Fruit fly (Drosophila melanogaster) whole organism, embryonic: Measurements from ENCODE around the gene Ctr9.

ENCODE experiments used
- Atf6 ChIP-seq: fragments of 200-800 bp; sonication (Bioruptor generic); IDR thresholded peaks from 2 replicates; pipeline ENCODE4 v1.3.6; 2022; ENCODE audit warnings: missing biosample characterization, missing genetic modification characterization
- BtbVII ChIP-seq: fragments of 200-800 bp; sonication (Bioruptor generic); optimal IDR thresholded peaks from 3 replicates; lab custom pipeline; 2017; ENCODE audit warnings: missing biosample characterization, mild to moderate bottlenecking, missing genetic modification characterization
- C15 ChIP-seq: fragments of 200-800 bp; sonication (Bioruptor generic); IDR thresholded peaks from 3 replicates; pipeline ENCODE4 v1.3.6; 2022; ENCODE audit warnings: missing biosample characterization, missing genetic modification characterization
- CG10209 ChIP-seq: fragments of 200-800 bp; sonication (Bioruptor generic); optimal IDR thresholded peaks from 3 replicates; lab custom pipeline; 2017; ENCODE audit warnings: missing biosample characterization, mild to moderate bottlenecking, missing genetic modification characterization, missing genetic modification reagents
- CG1233 ChIP-seq: fragments of 200-800 bp; sonication (Bioruptor generic); optimal IDR thresholded peaks from 4 replicates; lab custom pipeline; 2018; ENCODE audit warnings: missing biosample characterization, mild to moderate bottlenecking, missing genetic modification characterization
- CG12659 ChIP-seq: fragments of 200-800 bp; sonication (Bioruptor generic); optimal IDR thresholded peaks from 3 replicates; lab custom pipeline; 2017; ENCODE audit warnings: mild to moderate bottlenecking, missing biosample characterization, missing genetic modification reagents, missing genetic modification characterization
- CG13624 ChIP-seq: fragments of 200-800 bp; sonication (Bioruptor generic); optimal IDR thresholded peaks from 2 replicates; lab custom pipeline; 2016; ENCODE audit warnings: missing biosample characterization, missing genetic modification characterization
- CG13775 ChIP-seq: fragments of 200-800 bp; sonication (Bioruptor generic); optimal IDR thresholded peaks from 3 replicates; lab custom pipeline; 2017; ENCODE audit warnings: missing biosample characterization, mild to moderate bottlenecking, missing genetic modification characterization
- CG15479 ChIP-seq: fragments of 200-800 bp; sonication (Bioruptor generic); optimal IDR thresholded peaks from 3 replicates; lab custom pipeline; 2019; ENCODE audit warnings: missing biosample characterization, mild to moderate bottlenecking, missing genetic modification characterization, moderate library complexity
- CG1792 ChIP-seq: fragments of 200-800 bp; sonication (Bioruptor generic); optimal IDR thresholded peaks from 2 replicates; lab custom pipeline; 2016; ENCODE audit warnings: missing biosample characterization, missing genetic modification characterization
- CG2875 ChIP-seq: fragments of 200-800 bp; sonication (Bioruptor generic); optimal IDR thresholded peaks from 2 replicates; lab custom pipeline; 2017; ENCODE audit warnings: missing biosample characterization, mild to moderate bottlenecking, missing genetic modification characterization, missing genetic modification reagents
- CG30403 ChIP-seq: fragments of 200-800 bp; sonication (Bioruptor generic); optimal IDR thresholded peaks from 3 replicates; lab custom pipeline; 2016; ENCODE audit warnings: missing biosample characterization, missing genetic modification characterization
- CG30431 ChIP-seq: fragments of 200-800 bp; sonication (Bioruptor generic); optimal IDR thresholded peaks from 2 replicates; lab custom pipeline; 2017; ENCODE audit warnings: missing biosample characterization, missing genetic modification characterization
- CG31388 ChIP-seq: fragments of 200-800 bp; sonication (Bioruptor generic); optimal IDR thresholded peaks from 2 replicates; lab custom pipeline; 2016; ENCODE audit warnings: missing biosample characterization, missing genetic modification characterization
- CG32767 ChIP-seq: fragments of 200-800 bp; sonication (Bioruptor generic); IDR thresholded peaks from 2 replicates; pipeline ENCODE4 v1.3.6; 2022; ENCODE audit warnings: missing biosample characterization, missing genetic modification characterization
- CG34376 ChIP-seq: fragments of 200-800 bp; sonication (Bioruptor generic); optimal IDR thresholded peaks from 2 replicates; lab custom pipeline; 2018; ENCODE audit warnings: missing biosample characterization, mild to moderate bottlenecking, missing genetic modification characterization
- CG4424 ChIP-seq: fragments of 200-800 bp; sonication (Bioruptor generic); optimal IDR thresholded peaks from 3 replicates; lab custom pipeline; 2016; ENCODE audit warnings: missing biosample characterization, missing genetic modification characterization
- CG4617 ChIP-seq: fragments of 200-800 bp; sonication (Bioruptor generic); optimal IDR thresholded peaks from 3 replicates; lab custom pipeline; 2016; ENCODE audit warnings: missing biosample characterization, missing genetic modification characterization, borderline replicate concordance
- CG4707 ChIP-seq: fragments of 200-800 bp; sonication (Bioruptor generic); optimal IDR thresholded peaks from 2 replicates; lab custom pipeline; 2018; ENCODE audit warnings: missing biosample characterization, mild to moderate bottlenecking, missing genetic modification characterization, moderate library complexity
- CG4730 ChIP-seq: fragments of 200-800 bp; sonication (Bioruptor generic); IDR thresholded peaks from 2 replicates; pipeline ENCODE4 v1.3.6; 2022; ENCODE audit warnings: missing biosample characterization, missing genetic modification characterization
- CG5245 ChIP-seq: fragments of 200-800 bp; sonication (Bioruptor generic); optimal IDR thresholded peaks from 3 replicates; lab custom pipeline; 2016; ENCODE audit warnings: missing biosample characterization, missing genetic modification characterization
- CG6175 ChIP-seq: fragments of 200-800 bp; sonication (Bioruptor generic); IDR thresholded peaks from 3 replicates; pipeline ENCODE4 v1.3.6; 2022; ENCODE audit warnings: missing biosample characterization, missing genetic modification characterization
- CG8281 ChIP-seq: fragments of 200-800 bp; sonication (Bioruptor generic); optimal IDR thresholded peaks from 2 replicates; lab custom pipeline; 2018; ENCODE audit warnings: missing biosample characterization, mild to moderate bottlenecking, missing genetic modification characterization, moderate library complexity
- CG8388 ChIP-seq: fragments of 200-800 bp; sonication (Bioruptor generic); optimal IDR thresholded peaks from 2 replicates; lab custom pipeline; 2019; ENCODE audit warnings: missing biosample characterization, mild to moderate bottlenecking, missing genetic modification characterization, moderate library complexity
- CG9727 ChIP-seq: fragments of 200-800 bp; sonication (Bioruptor generic); optimal IDR thresholded peaks from 3 replicates; lab custom pipeline; 2017; ENCODE audit warnings: missing biosample characterization, mild to moderate bottlenecking, missing genetic modification characterization
- CG9932 ChIP-seq: fragments of 200-800 bp; sonication (Bioruptor generic); IDR thresholded peaks from 2 replicates; pipeline ENCODE4 v1.3.6; 2022; ENCODE audit warnings: missing biosample characterization, missing genetic modification characterization
- CHES-1-like ChIP-seq: fragments of 200-800 bp; sonication (Bioruptor generic); optimal IDR thresholded peaks from 2 replicates; lab custom pipeline; 2016; ENCODE audit warnings: missing biosample characterization, missing genetic modification characterization
- CTCF ChIP-seq: fragments of 200-800 bp; sonication (Bioruptor generic); optimal IDR thresholded peaks from 2 replicates; lab custom pipeline; 2017; ENCODE audit warnings: missing biosample characterization, mild to moderate bottlenecking, missing genetic modification characterization, moderate library complexity
- Dip2 ChIP-seq: fragments of 200-800 bp; sonication (Bioruptor generic); IDR thresholded peaks from 2 replicates; pipeline ENCODE4 v1.3.6; 2022; ENCODE audit warnings: missing biosample characterization, missing genetic modification characterization
- Fer3 ChIP-seq: fragments of 200-800 bp; sonication (Bioruptor generic); optimal IDR thresholded peaks from 2 replicates; lab custom pipeline; 2018; ENCODE audit warnings: missing biosample characterization, mild to moderate bottlenecking, missing genetic modification characterization, moderate library complexity
- Hr39 ChIP-seq: fragments of >200 bp; optimal IDR thresholded peaks from 2 replicates; lab custom pipeline; 2017
- Lpt ChIP-seq: fragments of >200 bp; optimal IDR thresholded peaks from 2 replicates; lab custom pipeline; 2018; ENCODE audit warnings: missing biosample characterization, missing genetic modification characterization
- NC2α ChIP-seq: fragments of 200-800 bp; sonication (Bioruptor generic); optimal IDR thresholded peaks from 2 replicates; lab custom pipeline; 2016; ENCODE audit warnings: missing biosample characterization, missing genetic modification characterization
- NC2β ChIP-seq: fragments of 200-800 bp; sonication (Bioruptor generic); optimal IDR thresholded peaks from 2 replicates; lab custom pipeline; 2016; ENCODE audit warnings: missing biosample characterization, missing genetic modification characterization
- Oaz ChIP-seq: fragments of 200-800 bp; sonication (Bioruptor generic); IDR thresholded peaks from 2 replicates; pipeline ENCODE4 v1.3.6; 2022; ENCODE audit warnings: missing biosample characterization, missing genetic modification characterization
- Opbp ChIP-seq: fragments of 200-800 bp; sonication (Bioruptor generic); IDR thresholded peaks from 3 replicates; pipeline ENCODE4 v1.3.6; 2022; ENCODE audit warnings: missing biosample characterization, missing genetic modification characterization; ENCODE audit not compliant: partially characterized antibody
- Ptx1 ChIP-seq: fragments of 200-800 bp; sonication (Bioruptor generic); IDR thresholded peaks from 2 replicates; pipeline ENCODE4 v1.3.6; 2022; ENCODE audit warnings: missing biosample characterization, missing genetic modification characterization
- Ravus ChIP-seq: fragments of 200-800 bp; sonication (Bioruptor generic); IDR thresholded peaks from 2 replicates; pipeline ENCODE4 v1.3.6; 2022; ENCODE audit warnings: missing biosample characterization, missing genetic modification characterization
- Spps ChIP-seq: fragments of 200-800 bp; sonication (Bioruptor generic); optimal IDR thresholded peaks from 2 replicates; lab custom pipeline; 2018; ENCODE audit warnings: missing biosample characterization, mild to moderate bottlenecking, missing genetic modification characterization
- Trl ChIP-seq, 3 experiments: fragments of >200 bp in 2 of 3; fragments of 200-800 bp in 1 of 3; sonication (Bioruptor generic) in 1 of 3; optimal IDR thresholded peaks; 2 replicates in 1 of 3; 3 replicates in 2 of 3; lab custom pipeline; 2016 to 2017; ENCODE audit warnings: missing biosample characterization in 1 of 3, missing genetic modification characterization in 1 of 3
- ash1 ChIP-seq: fragments of 200-800 bp; sonication (Bioruptor generic); optimal IDR thresholded peaks from 2 replicates; lab custom pipeline; 2018; ENCODE audit warnings: missing biosample characterization, mild to moderate bottlenecking, missing genetic modification characterization
- chm ChIP-seq: fragments of 200-800 bp; sonication (Bioruptor generic); IDR thresholded peaks from 2 replicates; pipeline ENCODE4 v1.3.6; 2022; ENCODE audit warnings: missing biosample characterization, missing genetic modification characterization
- dati ChIP-seq: fragments of 200-800 bp; sonication (Bioruptor generic); IDR thresholded peaks from 2 replicates; pipeline ENCODE4 v1.3.6; 2022; ENCODE audit warnings: missing biosample characterization, missing genetic modification characterization
- dimm ChIP-seq: fragments of 200-800 bp; sonication (Bioruptor generic); IDR thresholded peaks from 2 replicates; pipeline ENCODE4 v1.3.6; 2022; ENCODE audit warnings: missing biosample characterization, missing genetic modification characterization
- ems ChIP-seq: fragments of 200-800 bp; sonication (Bioruptor generic); optimal IDR thresholded peaks from 3 replicates; lab custom pipeline; 2016; ENCODE audit warnings: missing biosample characterization, missing genetic modification characterization
- gcm ChIP-seq: fragments of 200-800 bp; sonication (Bioruptor generic); optimal IDR thresholded peaks from 2 replicates; lab custom pipeline; 2019; ENCODE audit warnings: missing biosample characterization, mild to moderate bottlenecking, missing genetic modification characterization, moderate library complexity
- gsb-n ChIP-seq: fragments of 200-800 bp; sonication (Bioruptor generic); optimal IDR thresholded peaks from 3 replicates; lab custom pipeline; 2018; ENCODE audit warnings: missing biosample characterization, mild to moderate bottlenecking, missing genetic modification characterization
- gt ChIP-seq: fragments of 200-800 bp; sonication (Bioruptor generic); IDR thresholded peaks from 2 replicates; pipeline ENCODE4 v1.3.6; 2022; ENCODE audit warnings: missing biosample characterization, missing genetic modification characterization
- ind ChIP-seq: fragments of 200-800 bp; sonication (Bioruptor generic); optimal IDR thresholded peaks from 3 replicates; lab custom pipeline; 2016; ENCODE audit warnings: missing biosample characterization, missing genetic modification characterization
- nerfin-1 ChIP-seq: fragments of 200-800 bp; sonication (Bioruptor generic); optimal IDR thresholded peaks from 3 replicates; lab custom pipeline; 2019; ENCODE audit warnings: missing biosample characterization, mild to moderate bottlenecking, missing genetic modification characterization, moderate library complexity
- pros ChIP-seq: fragments of 200-800 bp; sonication (Bioruptor generic); optimal IDR thresholded peaks from 3 replicates; lab custom pipeline; 2019; ENCODE audit warnings: missing biosample characterization, mild to moderate bottlenecking, missing genetic modification characterization, moderate library complexity
- sr ChIP-seq: fragments of 200-800 bp; sonication (Bioruptor generic); IDR thresholded peaks from 3 replicates; pipeline ENCODE4 v1.3.6; 2022; ENCODE audit warnings: missing biosample characterization, missing genetic modification characterization
- wor ChIP-seq: fragments of 200-800 bp; sonication (Bioruptor generic); IDR thresholded peaks from 2 replicates; pipeline ENCODE4 v1.3.6; 2022; ENCODE audit warnings: missing biosample characterization, missing genetic modification characterization

Ctr9 gene

DNA sequence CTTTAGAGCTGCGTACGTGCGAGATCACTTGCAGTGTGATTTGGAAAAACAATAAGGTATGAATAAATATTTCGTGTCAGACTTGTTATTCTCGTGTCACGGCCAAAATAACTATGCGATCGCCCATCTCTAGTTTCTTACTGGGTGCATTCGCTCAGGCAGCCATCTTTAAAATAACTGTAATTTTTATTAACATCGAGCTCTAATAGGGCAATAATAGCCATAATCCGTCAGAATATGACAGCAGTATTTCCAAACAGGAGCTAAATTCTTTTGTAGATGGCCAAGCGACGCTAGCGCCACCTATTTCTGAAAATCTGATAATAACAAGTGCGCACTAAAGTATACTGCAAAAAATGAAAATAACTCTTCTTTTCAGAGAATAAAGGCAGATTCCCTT, 45.0 kb downstream of the Ctr9 start (continued):
- no peak for TF ChIP-seq CHES-1-like (GFP tag; lab: Kevin White, UChicago)
- no peak for TF ChIP-seq CG30431 (GFP tag; lab: Kevin White, UChicago)
- TF ChIP-seq Fer3 (tag; lab: Kevin White, UChicago): no peak
- TF ChIP-seq CG4707 (GFP tag; lab: Kevin White, UChicago): no peak
- TF ChIP-seq BtbVII: no peak
- peak; percentile 44 for TF ChIP-seq CG30403 (GFP tag; lab: Kevin White, UChicago)
- TF ChIP-seq CG31388 (GFP tag; lab: Kevin White, UChicago): no peak
- peak; percentile 27 for TF ChIP-seq gcm (GFP tag; lab: Kevin White, UChicago)
- peak; percentile 94 for TF ChIP-seq Dip2 (GFP tag; lab: Robert Waterston, UW)
- TF ChIP-seq CG4424 (GFP tag; lab: Kevin White, UChicago): peak; percentile 44
- no peak for TF ChIP-seq CG6175 (GFP tag; lab: Robert Waterston, UW)
- no peak for TF ChIP-seq sr (GFP tag; lab: Robert Waterston, UW)
- no peak for TF ChIP-seq NC2α (GFP tag; lab: Kevin White, UChicago)
- TF ChIP-seq CG1792 (GFP tag; lab: Kevin White, UChicago): no peak
- TF ChIP-seq CG5245 (GFP tag; lab: Kevin White, UChicago): no peak
- peak; percentile 50 for TF ChIP-seq CG13624 (GFP tag; lab: Kevin White, UChicago)
- peak; percentile 22 for TF ChIP-seq ems (GFP tag; lab: Kevin White, UChicago)
- peak; percentile 11; the same call in 1 of the 2 replicates for TF ChIP-seq Ptx1 (GFP tag; lab: Robert Waterston, UW)
- no peak for TF ChIP-seq CG2875 (GFP tag; lab: Kevin White, UChicago)
- TF ChIP-seq wor: no peak
- no peak for TF ChIP-seq C15 (GFP tag; lab: Robert Waterston, UW)
- no peak for TF ChIP-seq Oaz (GFP tag; lab: Robert Waterston, UW)
- no peak for TF ChIP-seq CG8281 (tag; lab: Kevin White, UChicago)
- TF ChIP-seq Ravus: no peak
- peak; percentile 19 for TF ChIP-seq gsb-n (tag; lab: Kevin White, UChicago)
- no peak for TF ChIP-seq CG4730
- TF ChIP-seq Opbp (GFP tag; lab: Robert Waterston, UW): peak; percentile 89
- 0 out of 2 replicates have a peak, but pooled peaks have one; percentile 14 for TF ChIP-seq Atf6
- peak; percentile 73 for TF ChIP-seq nerfin-1
- TF ChIP-seq CG34376 (GFP tag; lab: Kevin White, UChicago): peak; percentile 46
- no peak for TF ChIP-seq CG1233
- peak; percentile 14 for TF ChIP-seq CG9727 (GFP tag; lab: Kevin White, UChicago)
- peak; percentile 37 for TF ChIP-seq NC2β (GFP tag; lab: Kevin White, UChicago)
- TF ChIP-seq Hr39: no peak
- no peak for TF ChIP-seq Lpt (GFP tag; lab: Kevin White, UChicago)
- TF ChIP-seq gt (GFP tag; lab: Robert Waterston, UW): no peak
- peak; percentile 31 for TF ChIP-seq Spps (tag; lab: Kevin White, UChicago)
- no peak for TF ChIP-seq dati (GFP tag; lab: Robert Waterston, UW)
- TF ChIP-seq CG9932 (GFP tag; lab: Robert Waterston, UW): peak; percentile 51
- no peak for TF ChIP-seq ash1 (GFP tag; lab: Kevin White, UChicago)
- peak; percentile 98 for TF ChIP-seq CTCF
- TF ChIP-seq CG8388: peak; percentile 26
- peak; percentile 30 for TF ChIP-seq CG4617 (GFP tag; lab: Kevin White, UChicago)
- no peak for TF ChIP-seq dimm (GFP tag; lab: Robert Waterston, UW)
- TF ChIP-seq Trl (optimal IDR thresholded peaks at IDR 0.05; lab: Kevin White, UChicago): no peak
- TF ChIP-seq Trl (GFP tag; optimal IDR thresholded peaks at IDR 0.05; lab: Kevin White, UChicago): peak; percentile 19
- peak; percentile 19 for TF ChIP-seq CG13775 (GFP tag; lab: Kevin White, UChicago)
- no peak for TF ChIP-seq ind (GFP tag; lab: Kevin White, UChicago)
- TF ChIP-seq chm (GFP tag; lab: Robert Waterston, UW): 0 out of 2 replicates have a peak, but pooled peaks have one; percentile 44
- no peak for TF ChIP-seq CG32767 (GFP tag; lab: Robert Waterston, UW)
- no peak for TF ChIP-seq CG15479 (GFP tag; lab: Kevin White, UChicago)
- TF ChIP-seq CG12659: peak; percentile 73
- TF ChIP-seq pros: peak; percentile 90
- no peak for TF ChIP-seq CG10209 (GFP tag; lab: Kevin White, UChicago)
